Fruit fly (Drosophila melanogaster) Kc167 (cell line): ENCODE data around the gene Mkp.

Experiments
- Myc ChIP-seq: fragments of >200 bp; optimal IDR thresholded peaks from 2 replicates; lab custom pipeline; 2017; ENCODE audit warnings: missing external identifiers
- Sin3A ChIP-seq: fragments of >200 bp; optimal IDR thresholded peaks from 2 replicates; lab custom pipeline; 2018; ENCODE audit warnings: missing external identifiers
- h ChIP-seq: fragments of >200 bp; optimal IDR thresholded peaks from 3 replicates; lab custom pipeline; 2018; ENCODE audit warnings: missing external identifiers
- insv ChIP-seq: fragments of >200 bp; optimal IDR thresholded peaks from 3 replicates; lab custom pipeline; 2018; ENCODE audit warnings: missing external identifiers
- psq ChIP-seq: fragments of >200 bp; optimal IDR thresholded peaks from 2 replicates; lab custom pipeline; 2017; ENCODE audit warnings: missing external identifiers
- ttk ChIP-seq: sonication (Bioruptor generic); optimal IDR thresholded peaks from 2 replicates; lab custom pipeline; 2017; ENCODE audit warnings: missing external identifiers

The Mkp gene

dm6 chr3L:153670-154069, 30.7 kb downstream of the Mkp start:
- TF ChIP-seq psq (lab: Kevin White, UChicago), result no peak
- TF ChIP-seq h (lab: Kevin White, UChicago), result no peak
- TF ChIP-seq insv (lab: Kevin White, UChicago), result no peak
- no peak for TF ChIP-seq Sin3A
- no peak for TF ChIP-seq Myc (lab: Kevin White, UChicago)
- no peak for TF ChIP-seq ttk (lab: Kevin White, UChicago)

DNA sequence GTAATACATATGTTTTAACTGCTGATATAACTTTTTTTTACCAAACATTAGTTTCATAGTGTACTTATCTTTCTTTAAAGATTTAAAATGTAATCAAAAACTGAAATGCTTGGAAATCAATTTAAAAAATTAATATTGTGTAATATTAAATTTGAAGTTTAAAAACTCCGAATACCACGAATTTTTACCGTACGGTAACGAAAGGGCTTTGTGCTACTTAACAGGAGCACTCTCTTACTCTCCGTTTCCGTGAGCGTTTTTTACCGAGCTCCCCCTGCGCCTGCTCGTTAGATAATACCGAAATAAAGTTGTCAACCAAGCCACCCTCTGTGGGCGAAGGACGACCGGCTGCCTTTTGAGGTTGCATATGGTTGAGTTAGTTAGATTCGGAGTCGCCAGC, 31.9 kb downstream of the Mkp start, which contains the start of the genes Dic61B and p130CAS:
Dic61B (minus strand) TSS at position 101 of the 400 bp plus-strand sequence.
p130CAS (plus strand) TSS at position 396 of the 400 bp plus-strand sequence.
- TF ChIP-seq Myc (lab: Kevin White, UChicago) (no peak), ttk (lab: Kevin White, UChicago) (no peak), psq (lab: Kevin White, UChicago) (no peak), Sin3A (no peak), h (lab: Kevin White, UChicago) (no peak), insv (lab: Kevin White, UChicago) (no peak)

dm6 chr3L:145998-146576, 38.3 kb downstream of the Mkp start, which contains the start of gene CG6845:
CG6845 (plus strand) TSS chr3L:146433.
- TF ChIP-seq Sin3A, result no peak
- TF ChIP-seq Myc (lab: Kevin White, UChicago), result no peak
- no peak for TF ChIP-seq ttk (lab: Kevin White, UChicago)
- no peak for TF ChIP-seq psq (lab: Kevin White, UChicago)
- no peak for TF ChIP-seq h (lab: Kevin White, UChicago)
- TF ChIP-seq insv (lab: Kevin White, UChicago), result no peak

dm6 chr3L:140838-141559, 43.3 kb downstream of the Mkp start:
- TF ChIP-seq psq (lab: Kevin White, UChicago) (no peak), Myc (lab: Kevin White, UChicago) (no peak), h (lab: Kevin White, UChicago) (no peak), ttk (lab: Kevin White, UChicago) (no peak), insv (lab: Kevin White, UChicago) (no peak), Sin3A (no peak)

DNA sequence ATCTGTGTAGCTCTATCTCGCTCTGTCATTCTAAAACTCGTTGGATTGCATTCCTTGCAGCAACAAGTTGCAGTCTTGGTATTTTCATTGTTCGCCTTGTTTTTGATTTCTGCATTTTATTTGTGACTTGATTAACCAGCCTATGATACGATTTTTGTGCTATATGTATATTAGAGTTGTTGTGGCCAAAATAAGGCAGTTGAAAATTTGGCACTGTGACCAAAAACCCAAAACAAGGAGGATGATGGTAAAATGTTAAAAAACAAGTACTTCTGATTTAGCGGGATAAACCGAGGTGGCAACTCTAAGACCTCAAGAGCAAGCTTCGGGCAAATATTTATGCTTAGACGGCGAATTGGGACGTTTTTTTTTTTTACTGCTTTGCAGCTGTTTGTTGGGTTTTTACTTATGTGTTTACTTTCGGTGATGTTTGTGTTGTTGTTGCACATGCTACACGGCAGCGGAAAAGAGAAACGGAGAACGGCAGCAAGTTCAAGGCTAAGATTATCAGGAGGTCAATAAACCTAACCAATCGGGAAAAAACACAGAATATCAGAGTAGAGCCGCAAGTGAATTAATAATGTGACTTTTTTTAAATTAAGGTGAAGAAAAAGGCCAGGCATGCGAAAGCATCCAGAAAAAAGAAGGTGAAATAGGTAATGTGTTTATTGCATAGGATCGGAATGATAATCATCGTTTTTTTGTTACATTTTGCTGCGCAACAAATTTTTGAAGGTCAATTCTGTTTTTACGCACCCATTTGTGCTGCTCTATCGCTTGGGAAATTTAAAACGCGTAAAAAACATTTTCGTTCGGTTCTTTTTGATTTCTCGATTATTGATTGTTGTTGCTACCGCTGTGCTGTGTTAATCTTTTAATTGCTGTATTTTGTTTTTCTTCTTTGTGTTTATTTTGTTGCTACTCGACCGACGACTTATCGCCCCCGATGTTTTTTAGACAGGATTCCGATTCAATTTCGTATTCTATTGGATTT, 44.5 kb downstream of the Mkp start:
- TF ChIP-seq psq (lab: Kevin White, UChicago), result no peak
- no peak for TF ChIP-seq Sin3A
- TF ChIP-seq insv (lab: Kevin White, UChicago), result no peak
- TF ChIP-seq Myc (lab: Kevin White, UChicago), result no peak
- no peak for TF ChIP-seq ttk (lab: Kevin White, UChicago)
- TF ChIP-seq h (lab: Kevin White, UChicago), result no peak

DNA sequence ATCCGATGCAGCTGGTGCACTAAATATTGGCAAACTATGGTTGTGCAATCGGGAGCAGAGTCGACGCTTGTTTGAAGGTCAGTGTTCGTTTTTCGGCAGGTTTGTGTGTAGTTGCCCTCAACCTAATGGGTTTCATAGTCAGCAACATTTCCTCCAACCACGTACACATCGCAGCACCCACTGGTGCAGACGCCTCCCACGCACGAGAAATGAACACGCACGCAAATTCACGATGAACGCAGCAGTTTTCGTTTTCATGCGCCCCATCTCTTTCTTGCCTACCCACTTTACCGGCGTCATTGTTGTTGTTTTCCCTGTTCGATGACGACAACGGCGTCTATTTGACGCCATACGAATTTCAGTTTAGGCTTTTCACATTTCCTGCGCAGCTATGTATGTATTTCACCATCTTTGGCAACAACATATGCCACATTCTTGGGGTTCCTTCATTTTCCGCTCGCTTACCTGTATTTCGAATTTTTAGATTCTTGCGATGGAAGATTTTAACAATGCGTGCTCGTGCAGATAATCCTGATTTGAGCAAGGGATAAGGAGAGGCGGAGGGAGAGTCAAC, 46.7 kb downstream of the Mkp start:
- TF ChIP-seq insv (lab: Kevin White, UChicago), result no peak

dm6 chr3L:136591-137280, 47.6 kb downstream of the Mkp start:
- no peak for TF ChIP-seq Sin3A
- no peak for TF ChIP-seq psq (lab: Kevin White, UChicago)
- no peak for TF ChIP-seq Myc (lab: Kevin White, UChicago)
- TF ChIP-seq h (lab: Kevin White, UChicago), result no peak
- TF ChIP-seq ttk (lab: Kevin White, UChicago), result no peak
- TF ChIP-seq insv (lab: Kevin White, UChicago), result no peak

- TF ChIP-seq h (lab: Kevin White, UChicago), result no peak
- no peak for TF ChIP-seq psq (lab: Kevin White, UChicago)
- no peak for TF ChIP-seq Sin3A
- no peak for TF ChIP-seq insv (lab: Kevin White, UChicago)
- no peak for TF ChIP-seq Myc (lab: Kevin White, UChicago)
- TF ChIP-seq ttk (lab: Kevin White, UChicago), result no peak
Measured at dm6 chr3L:134868-135267, 49.5 kb downstream of the Mkp start.

DNA sequence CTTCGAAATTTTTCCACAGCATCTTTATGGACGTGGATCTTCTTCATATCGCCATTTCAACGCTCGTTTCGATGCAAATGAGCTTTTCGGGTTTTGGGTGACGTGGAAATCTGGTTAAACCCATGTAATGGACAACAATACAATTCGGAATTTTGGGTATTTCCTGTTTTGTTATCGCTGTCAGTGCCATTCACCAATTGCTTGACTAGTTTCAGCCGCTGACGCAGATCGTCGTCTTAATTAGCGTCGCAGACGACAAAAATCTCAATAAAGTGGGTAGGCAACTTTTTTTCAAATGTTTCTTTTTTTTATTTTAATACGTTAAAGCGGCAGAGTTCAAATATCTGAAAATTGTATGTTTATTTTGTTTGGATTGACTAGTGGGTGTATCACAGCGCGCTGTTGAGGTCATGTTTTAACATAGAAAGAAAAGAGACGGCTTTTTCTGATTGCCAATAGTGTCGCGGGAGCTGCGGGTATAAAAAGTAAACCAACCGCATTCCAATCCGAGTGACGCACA, 50.5 kb downstream of the Mkp start:
- no peak for TF ChIP-seq insv (lab: Kevin White, UChicago)
- no peak for TF ChIP-seq h (lab: Kevin White, UChicago)
- TF ChIP-seq Myc (lab: Kevin White, UChicago), result no peak
- TF ChIP-seq psq (lab: Kevin White, UChicago), result no peak
- TF ChIP-seq ttk (lab: Kevin White, UChicago), result no peak
- TF ChIP-seq Sin3A, result no peak

DNA sequence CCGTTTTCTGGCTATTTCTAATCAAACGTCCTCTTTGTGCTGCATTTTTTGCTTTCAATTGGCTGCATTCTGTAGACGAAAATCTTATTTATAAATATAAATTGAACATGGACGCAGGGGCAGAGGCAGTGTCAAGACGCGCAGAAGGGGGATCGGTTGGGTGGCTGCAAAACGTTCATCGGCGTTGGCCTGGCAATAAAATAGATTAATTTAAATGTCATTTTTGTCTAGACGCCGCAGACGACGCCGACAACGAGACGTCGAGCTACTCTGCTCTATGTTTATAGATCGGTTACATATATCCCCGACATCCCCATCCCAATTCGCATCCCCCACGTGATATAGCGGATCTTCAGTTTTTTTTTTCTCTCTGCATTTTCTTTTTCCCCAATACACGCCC, 51.0 kb downstream of the Mkp start:
- TF ChIP-seq psq (lab: Kevin White, UChicago) (no peak), Sin3A (no peak), ttk (lab: Kevin White, UChicago) (no peak), insv (lab: Kevin White, UChicago) (no peak)
